Fruit fly (Drosophila melanogaster) whole organism, prepupa: Measurements from ENCODE around the gene CG42673.

Experiments used
- CG3919 ChIP-seq: fragments of 200-800 bp; sonication (Bioruptor generic); optimal IDR thresholded peaks from 3 replicates; lab custom pipeline; 2016; ENCODE audit warnings: missing biosample characterization, missing genetic modification characterization
- CG6276 ChIP-seq: fragments of 200-800 bp; sonication (Bioruptor generic); optimal IDR thresholded peaks from 2 replicates; lab custom pipeline; 2017; ENCODE audit warnings: missing biosample characterization, mild to moderate bottlenecking, missing genetic modification characterization
- Eip93F ChIP-seq: fragments of 200-800 bp; sonication (Bioruptor generic); optimal IDR thresholded peaks from 2 replicates; lab custom pipeline; 2016; ENCODE audit warnings: missing biosample characterization, mild to moderate bottlenecking, missing genetic modification characterization
- Gug ChIP-seq: fragments of 200-800 bp; sonication (Bioruptor generic); IDR thresholded peaks from 2 replicates; pipeline ENCODE4 v1.3.6; 2022; ENCODE audit warnings: missing biosample characterization, missing genetic modification characterization
- Lpt ChIP-seq: fragments of 200-800 bp; sonication (Bioruptor generic); optimal IDR thresholded peaks from 3 replicates; lab custom pipeline; 2016; ENCODE audit warnings: missing biosample characterization, missing genetic modification characterization
- OdsH ChIP-seq: fragments of 200-800 bp; sonication (Bioruptor generic); optimal IDR thresholded peaks from 3 replicates; lab custom pipeline; 2016; ENCODE audit warnings: missing biosample characterization, missing genetic modification characterization
- Sox14 ChIP-seq: fragments of 200-800 bp; sonication (Bioruptor generic); optimal IDR thresholded peaks from 3 replicates; lab custom pipeline; 2016; ENCODE audit warnings: missing biosample characterization, missing genetic modification characterization
- achi ChIP-seq: fragments of 200-800 bp; sonication (Bioruptor generic); optimal IDR thresholded peaks from 3 replicates; lab custom pipeline; 2016; ENCODE audit warnings: missing biosample characterization, missing genetic modification characterization
- esn ChIP-seq: fragments of 200-800 bp; sonication (Bioruptor generic); optimal IDR thresholded peaks from 2 replicates; lab custom pipeline; 2016; ENCODE audit warnings: missing biosample characterization, mild to moderate bottlenecking, missing genetic modification characterization, moderate library complexity
- vri ChIP-seq: fragments of 200-800 bp; sonication (Bioruptor generic); optimal IDR thresholded peaks from 3 replicates; lab custom pipeline; 2016; ENCODE audit warnings: missing biosample characterization, mild to moderate bottlenecking, missing genetic modification characterization

dm6 chr3L:9505007-9505712, 41.9 kb upstream of the CG42673 start, which contains the start of gene path:
- no peak for TF ChIP-seq OdsH (GFP tag; lab: Kevin White, UChicago)
- peak; percentile 40 for TF ChIP-seq CG6276 (GFP tag; lab: Kevin White, UChicago)
- TF ChIP-seq Lpt: no peak
- TF ChIP-seq Sox14 (GFP tag; lab: Kevin White, UChicago): no peak
- peak; percentile 16 for TF ChIP-seq achi (GFP tag; lab: Kevin White, UChicago)
- no peak for TF ChIP-seq Gug (GFP tag; lab: Robert Waterston, UW)
- peak; percentile 53 for TF ChIP-seq vri (GFP tag; lab: Kevin White, UChicago)
- TF ChIP-seq Eip93F (GFP tag; lab: Kevin White, UChicago): no peak
- TF ChIP-seq esn (GFP tag; lab: Kevin White, UChicago): peak; percentile 45
- peak; percentile 32 for TF ChIP-seq CG3919 (GFP tag; lab: Kevin White, UChicago)
